Fruit fly (Drosophila melanogaster) whole organism: ENCODE results near the gene CG6511.

ENCODE experiments used
- CG8478 ChIP-seq: fragments of >200 bp; optimal IDR thresholded peaks from 2 replicates; lab custom pipeline; 2018; ENCODE audit warnings: inconsistent platforms
- pan ChIP-seq: fragments of >200 bp; optimal IDR thresholded peaks from 2 replicates; lab custom pipeline; 2017
- psq ChIP-seq: fragments of >200 bp; optimal IDR thresholded peaks from 2 replicates; lab custom pipeline; 2017

dm6 chr3L:8725674-8726073 is 4.5 kb downstream of the CG6511 start, which contains the start of gene CG43965:
- TF ChIP-seq psq (lab: Kevin White, UChicago) (no peak), CG8478 (no peak), pan (lab: Kevin White, UChicago) (no peak)
